Worm (Caenorhabditis elegans) whole organism, L1 larva: ENCODE results near the gene Y37A1B.7.
A peak's percentile ranks its signal among the peaks of the same experiment; 100 is the strongest.

Experiments used
- aha-1 ChIP-seq: fragments of 150-350 bp; optimal IDR thresholded peaks from 2 replicates; lab custom pipeline; 2014; ENCODE audit warnings: missing biosample characterization, missing genetic modification characterization
- aly-2 ChIP-seq: fragments of 150-350 bp; optimal IDR thresholded peaks from 2 replicates; lab custom pipeline; 2014; ENCODE audit warnings: missing biosample characterization, missing genetic modification characterization
- ama-1 ChIP-seq: fragments of 150-350 bp; optimal IDR thresholded peaks from 2 replicates; lab custom pipeline; 2014
- ceh-8 ChIP-seq: fragments of 200-800 bp; sonication (Bioruptor generic); optimal IDR thresholded peaks from 2 replicates; lab custom pipeline; 2018; ENCODE audit warnings: mild to moderate bottlenecking, missing genetic modification characterization, moderate library complexity, missing compliant biosample characterization
- ceh-90 ChIP-seq: sonication (generic microtip); optimal IDR thresholded peaks from 2 replicates; lab custom pipeline; 2016; ENCODE audit warnings: missing genetic modification characterization, missing compliant biosample characterization
- ces-1 ChIP-seq: fragments of 150-350 bp; optimal IDR thresholded peaks from 2 replicates; lab custom pipeline; 2014; ENCODE audit warnings: missing biosample characterization, missing genetic modification reagents, missing genetic modification characterization
- dpl-1 ChIP-seq, 3 experiments: fragments of 150-350 bp in 2 of 3; sonication (generic microtip) in 1 of 3; optimal IDR thresholded peaks; 2 replicates each; lab custom pipeline; 2014 to 2017; ENCODE audit warnings: missing biosample characterization in 3 of 3, missing genetic modification characterization in 3 of 3, missing genetic modification reagents in 3 of 3
- efl-1 ChIP-seq, 4 experiments: fragments of 150-350 bp; optimal IDR thresholded peaks in 3 of 4; peaks in 1 of 4; 1 replicate in 1 of 4; 2 replicates in 3 of 4; lab custom pipeline; 2014; ENCODE audit warnings: missing biosample characterization in 2 of 4, missing genetic modification characterization in 2 of 4, missing genetic modification reagents in 2 of 4
- egl-13 ChIP-seq: sonication (generic microtip); optimal IDR thresholded peaks from 2 replicates; lab custom pipeline; 2016; ENCODE audit warnings: missing genotype, missing genetic modification reagents, missing genetic modification characterization, missing compliant biosample characterization
- egl-27 ChIP-seq, 2 experiments: fragments of 150-350 bp in 1 of 2; sonication (generic microtip); optimal IDR thresholded peaks; 3 replicates each; lab custom pipeline; 2017 to 2018; ENCODE audit warnings: missing biosample characterization in 2 of 2, missing genetic modification characterization in 2 of 2, missing genetic modification reagents in 2 of 2
- fkh-10 ChIP-seq: sonication (generic microtip); optimal IDR thresholded peaks from 2 replicates; lab custom pipeline; 2017; ENCODE audit warnings: missing biosample characterization, missing genetic modification reagents, missing genetic modification characterization
- fkh-8 ChIP-seq: sonication (generic microtip); optimal IDR thresholded peaks from 2 replicates; lab custom pipeline; 2016; ENCODE audit warnings: mild to moderate bottlenecking, missing genetic modification characterization, missing compliant biosample characterization
- fos-1 ChIP-seq: fragments of 150-350 bp; optimal IDR thresholded peaks from 2 replicates; lab custom pipeline; 2014; ENCODE audit warnings: missing biosample characterization, missing genetic modification characterization
- grh-1 ChIP-seq: fragments of 200-800 bp; sonication (Bioruptor generic); IDR thresholded peaks from 2 replicates; pipeline ENCODE4 v1.3.6; 2022; ENCODE audit warnings: missing genetic modification reagents, missing genetic modification characterization, missing compliant biosample characterization
- hlh-17 ChIP-seq: fragments of 200-800 bp; sonication (Bioruptor generic); optimal IDR thresholded peaks from 2 replicates; lab custom pipeline; 2018; ENCODE audit warnings: missing genetic modification characterization, mild to moderate bottlenecking, missing compliant biosample characterization, moderate library complexity, borderline replicate concordance
- irx-1 ChIP-seq: sonication (generic microtip); optimal IDR thresholded peaks from 2 replicates; lab custom pipeline; 2016; ENCODE audit warnings: missing genetic modification characterization, missing compliant biosample characterization
- isw-1 ChIP-seq: fragments of 200-800 bp; sonication (Bioruptor generic); IDR thresholded peaks from 2 replicates; pipeline ENCODE4 v1.3.6; 2022; ENCODE audit warnings: missing genetic modification characterization, missing compliant biosample characterization
- jun-1 ChIP-seq: fragments of 150-350 bp; optimal IDR thresholded peaks from 2 replicates; lab custom pipeline; 2014; ENCODE audit warnings: missing biosample characterization, missing genetic modification reagents, missing genetic modification characterization
- lin-14 ChIP-seq: fragments of 200-800 bp; sonication (Bioruptor generic); optimal IDR thresholded peaks from 2 replicates; lab custom pipeline; 2018; ENCODE audit warnings: mild to moderate bottlenecking, missing genetic modification characterization, moderate library complexity, missing compliant biosample characterization
- lir-3 ChIP-seq: sonication (generic microtip); optimal IDR thresholded peaks from 2 replicates; lab custom pipeline; 2016; ENCODE audit warnings: mild to moderate bottlenecking, missing genetic modification characterization, moderate library complexity, missing compliant biosample characterization; ENCODE audit not compliant: poor library complexity
- mab-9 ChIP-seq: fragments of 200-800 bp; sonication (Bioruptor generic); IDR thresholded peaks from 2 replicates; pipeline ENCODE4 v1.3.6; 2022; ENCODE audit warnings: missing genetic modification reagents, missing genetic modification characterization, missing compliant biosample characterization
- mdl-1 ChIP-seq, 2 experiments: fragments of 150-350 bp; optimal IDR thresholded peaks; 2 replicates each; lab custom pipeline; 2014 to 2017; ENCODE audit warnings: missing biosample characterization in 2 of 2, missing genetic modification characterization in 2 of 2, inconsistent platforms in 1 of 2
- nhr-11 ChIP-seq: fragments of 150-350 bp; optimal IDR thresholded peaks from 2 replicates; lab custom pipeline; 2014; ENCODE audit warnings: missing biosample characterization, missing genetic modification characterization
- nhr-12 ChIP-seq: sonication (generic microtip); optimal IDR thresholded peaks from 2 replicates; lab custom pipeline; 2017; ENCODE audit warnings: missing biosample characterization, missing genetic modification characterization
- nhr-20 ChIP-seq: sonication (generic microtip); optimal IDR thresholded peaks from 2 replicates; lab custom pipeline; 2016; ENCODE audit warnings: mild to moderate bottlenecking, missing genetic modification characterization, missing compliant biosample characterization
- nhr-237 ChIP-seq: fragments of 150-350 bp; optimal IDR thresholded peaks from 2 replicates; lab custom pipeline; 2014; ENCODE audit warnings: missing biosample characterization, missing genetic modification characterization
- nhr-28 ChIP-seq: fragments of 150-350 bp; optimal IDR thresholded peaks from 2 replicates; lab custom pipeline; 2014; ENCODE audit warnings: missing biosample characterization, missing genetic modification characterization
- nhr-47 ChIP-seq: sonication (generic microtip); optimal IDR thresholded peaks from 2 replicates; lab custom pipeline; 2016; ENCODE audit warnings: mild to moderate bottlenecking, missing genetic modification characterization, moderate library complexity, missing compliant biosample characterization
- nhr-84 ChIP-seq: sonication (generic microtip); optimal IDR thresholded peaks from 2 replicates; lab custom pipeline; 2017; ENCODE audit warnings: missing biosample characterization, missing genetic modification characterization
- nhr-90 ChIP-seq: sonication (generic microtip); optimal IDR thresholded peaks from 2 replicates; lab custom pipeline; 2016; ENCODE audit warnings: mild to moderate bottlenecking, missing genetic modification characterization, missing compliant biosample characterization; ENCODE audit not compliant: poor library complexity
- pax-3 ChIP-seq: fragments of 200-800 bp; sonication (Bioruptor generic); optimal IDR thresholded peaks from 2 replicates; lab custom pipeline; 2018; ENCODE audit warnings: mild to moderate bottlenecking, missing genetic modification characterization, moderate library complexity, missing compliant biosample characterization
- skn-1 ChIP-seq: fragments of 150-350 bp; optimal IDR thresholded peaks from 2 replicates; lab custom pipeline; 2014; ENCODE audit warnings: missing biosample characterization, missing genetic modification characterization
- sox-4 ChIP-seq: sonication (generic microtip); optimal IDR thresholded peaks from 2 replicates; lab custom pipeline; 2016; ENCODE audit warnings: missing genetic modification characterization, missing compliant biosample characterization
- sup-37 ChIP-seq: fragments of 200-800 bp; sonication (Bioruptor generic); optimal IDR thresholded peaks from 2 replicates; lab custom pipeline; 2018; ENCODE audit warnings: mild to moderate bottlenecking, missing genetic modification characterization, missing compliant biosample characterization
- tbx-2 ChIP-seq: sonication (generic microtip); optimal IDR thresholded peaks from 2 replicates; lab custom pipeline; 2016; ENCODE audit warnings: missing genetic modification characterization, missing compliant biosample characterization
- tlp-1 ChIP-seq: fragments of 150-350 bp; optimal IDR thresholded peaks from 2 replicates; lab custom pipeline; 2014; ENCODE audit warnings: missing biosample characterization, missing genetic modification characterization
- unc-130 ChIP-seq: fragments of 150-350 bp; optimal IDR thresholded peaks from 2 replicates; lab custom pipeline; 2017; ENCODE audit warnings: missing biosample characterization, missing genetic modification characterization, inconsistent platforms
- unc-30 ChIP-seq: sonication (generic microtip); optimal IDR thresholded peaks from 2 replicates; lab custom pipeline; 2017; ENCODE audit warnings: missing biosample characterization, missing genetic modification characterization
- unc-62 ChIP-seq: fragments of 150-350 bp; optimal IDR thresholded peaks from 2 replicates; lab custom pipeline; 2014; ENCODE audit warnings: missing biosample characterization, missing genetic modification reagents, missing genetic modification characterization
- unc-86 ChIP-seq: sonication (generic microtip); optimal IDR thresholded peaks from 2 replicates; lab custom pipeline; 2016; ENCODE audit warnings: missing genetic modification characterization, missing compliant biosample characterization
- vab-15 ChIP-seq: sonication (generic microtip); optimal IDR thresholded peaks from 2 replicates; lab custom pipeline; 2017; ENCODE audit warnings: missing genotype, mild to moderate bottlenecking, missing genetic modification characterization, missing compliant biosample characterization
- zag-1 ChIP-seq: fragments of 150-350 bp; optimal IDR thresholded peaks from 2 replicates; lab custom pipeline; 2014; ENCODE audit warnings: missing biosample characterization, missing genetic modification characterization
- zip-4 ChIP-seq: fragments of 200-800 bp; sonication (Bioruptor generic); optimal IDR thresholded peaks from 2 replicates; lab custom pipeline; 2018; ENCODE audit warnings: mild to moderate bottlenecking, missing genetic modification characterization, moderate library complexity, missing compliant biosample characterization
- ztf-11 ChIP-seq, 2 experiments: sonication (generic microtip); optimal IDR thresholded peaks; 2 replicates each; lab custom pipeline; 2016 to 2017; ENCODE audit warnings: missing genetic modification characterization in 2 of 2, missing biosample characterization in 1 of 2, missing compliant biosample characterization in 1 of 2

Y37A1B.7 gene

DNA sequence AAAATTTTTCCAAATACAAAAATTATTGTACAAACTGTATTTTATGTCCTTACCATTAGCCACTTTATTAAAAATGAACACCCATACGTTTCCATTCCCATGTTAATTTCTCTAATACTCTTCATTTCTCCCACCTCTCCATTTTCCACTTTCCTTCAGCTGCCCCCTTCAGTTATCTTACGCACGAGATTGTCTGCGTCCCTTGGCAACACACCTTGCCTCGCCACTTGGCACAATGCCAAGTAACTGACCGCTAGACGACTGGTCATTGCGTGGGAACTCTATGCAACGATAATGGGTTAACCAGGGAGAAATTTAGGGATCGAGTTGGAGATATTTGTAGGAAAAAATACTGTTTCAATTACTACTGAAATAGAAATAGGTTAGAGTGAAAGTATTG, 3.2 kb upstream of the Y37A1B.7 start (continued):
- TF ChIP-seq lir-3 (tag; lab: Kevin White, UChicago) (no peak), efl-1 (optimal IDR thresholded peaks at IDR 0.05; lab: Kevin White, UChicago) (no peak), efl-1 (GFP tag; optimal IDR thresholded peaks at IDR 0.05 in 1 of 2; lab: Kevin White, UChicago) (peak in 1 of 2 experiments; percentile 64), tbx-2 (tag; lab: Kevin White, UChicago) (no peak), zag-1 (tag; lab: Kevin White, UChicago) (no peak), aha-1 (tag; lab: Kevin White, UChicago) (no peak), fkh-8 (peak; percentile 69), unc-86 (tag; lab: Kevin White, UChicago) (peak; percentile 31), lin-14 (GFP tag; lab: Kevin White, UChicago) (no peak), unc-30 (no peak), grh-1 (no peak), nhr-84 (tag; lab: Kevin White, UChicago) (no peak), nhr-47 (tag; lab: Kevin White, UChicago) (peak; percentile 10), nhr-20 (peak; percentile 0), pax-3 (tag; lab: Kevin White, UChicago) (no peak), unc-130 (no peak), ztf-11 (tag; optimal IDR thresholded peaks at IDR 0.05; lab: Kevin White, UChicago) (peak in 1 of 2 experiments; percentile 42)
- TF ChIP-seq, all 84 proteins: peak for 10

DNA sequence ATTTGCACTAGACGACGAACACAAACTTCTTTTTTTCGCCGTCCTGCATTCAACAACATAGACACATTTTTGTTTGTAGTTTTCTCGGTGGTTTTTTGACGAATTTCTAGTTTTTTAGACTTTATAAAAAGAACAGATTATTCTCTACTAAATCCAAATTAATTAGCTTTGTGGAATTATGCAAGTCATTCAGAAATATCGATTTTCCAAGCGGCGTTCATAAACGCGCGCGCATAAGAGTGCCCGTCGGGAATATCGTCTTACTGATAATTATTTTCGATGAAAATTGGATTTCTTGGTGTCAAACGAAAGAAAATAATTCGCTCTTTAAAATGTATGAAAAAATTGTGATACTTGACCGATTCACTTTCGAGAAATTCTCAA, 9.0 kb downstream of the Y37A1B.7 start:
- no peak for TF ChIP-seq egl-27 (tag; optimal IDR thresholded peaks at IDR 0.05; lab: Kevin White, UChicago)
- no peak for TF ChIP-seq efl-1 (optimal IDR thresholded peaks at IDR 0.05; lab: Kevin White, UChicago)
- TF ChIP-seq efl-1 (GFP tag; optimal IDR thresholded peaks at IDR 0.05 in 1 of 2; lab: Kevin White, UChicago) = peak in 1 of 2 experiments; percentile 82
- TF ChIP-seq zip-4 (GFP tag; lab: Kevin White, UChicago) = no peak
- TF ChIP-seq, all 84 proteins: peak for 1

DNA sequence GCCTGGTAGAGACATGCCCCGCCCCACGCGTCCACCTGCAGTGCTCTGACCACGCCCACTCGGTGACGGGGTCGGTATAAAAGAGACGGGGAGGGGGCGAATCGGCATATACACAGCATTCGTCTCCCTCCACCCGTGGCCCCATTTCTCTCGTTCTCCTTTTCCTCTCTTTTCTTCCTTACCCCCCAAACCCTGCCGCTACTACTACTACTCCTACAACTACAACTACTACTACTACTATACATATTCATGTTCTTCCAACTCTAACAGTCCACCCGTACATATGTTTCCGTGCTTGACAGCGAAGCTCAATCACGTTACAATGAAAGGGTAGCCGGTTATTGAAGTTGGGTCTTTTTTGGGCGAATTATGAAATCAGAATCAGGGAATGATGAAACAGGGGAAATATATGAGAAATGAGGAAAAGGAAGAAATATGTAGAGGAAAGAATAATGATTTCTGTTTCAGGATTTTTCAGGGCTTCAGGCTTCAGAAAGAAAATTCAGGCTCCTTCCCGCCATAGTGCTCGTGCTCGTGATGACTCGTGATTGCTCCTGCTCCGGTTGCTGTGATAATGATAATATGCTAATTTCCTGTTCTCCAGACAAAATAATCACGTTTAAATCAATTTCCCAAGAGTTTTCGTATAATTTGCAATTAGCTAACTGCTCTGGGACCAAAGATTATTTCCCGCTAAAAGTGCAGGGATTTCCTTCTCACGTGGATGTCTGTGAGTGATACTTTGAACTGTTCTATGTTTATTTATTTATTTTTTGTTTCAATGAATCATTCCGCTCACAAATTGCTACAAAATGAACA, 9.6 kb downstream of the Y37A1B.7 start:
- TF ChIP-seq nhr-20 (peak; percentile 55), irx-1 (peak; percentile 82), egl-13 (peak; percentile 79), aly-2 (no peak), hlh-17 (peak; percentile 98), vab-15 (peak; percentile 59), mdl-1 (tag; optimal IDR thresholded peaks at IDR 0.05; lab: Kevin White, UChicago) (peak in 1 of 2 experiments; percentile 79), nhr-47 (tag; lab: Kevin White, UChicago) (peak; percentile 85), lir-3 (tag; lab: Kevin White, UChicago) (peak; percentile 64), isw-1 (no peak; the same call in 1 of the 2 replicates), mab-9 (peak; percentile 5; the same call in 1 of the 2 replicates), efl-1 (optimal IDR thresholded peaks at IDR 0.05; lab: Kevin White, UChicago) (peak; percentile 51 to 56), efl-1 (GFP tag; optimal IDR thresholded peaks at IDR 0.05 in 1 of 2; lab: Kevin White, UChicago) (peak; percentile 42 to 94), unc-130 (peak; percentile 39), zip-4 (GFP tag; lab: Kevin White, UChicago) (peak; percentile 76), unc-62 (no peak), dpl-1 (GFP tag; optimal IDR thresholded peaks at IDR 0.05; lab: Kevin White, UChicago) (peak; percentile 0 to 30 (median 5)), fos-1 (tag; lab: Kevin White, UChicago) (peak; percentile 70), egl-27 (tag; optimal IDR thresholded peaks at IDR 0.05; lab: Kevin White, UChicago) (no peak), ama-1 (lab: Kevin White, UChicago) (peak; percentile 100), tlp-1 (tag; lab: Kevin White, UChicago) (no peak), nhr-90 (tag; lab: Kevin White, UChicago) (peak; percentile 56), unc-86 (tag; lab: Kevin White, UChicago) (peak; percentile 62), fkh-10 (GFP tag; lab: Kevin White, UChicago) (peak; percentile 95), nhr-28 (tag; lab: Kevin White, UChicago) (no peak), nhr-237 (tag; lab: Kevin White, UChicago) (no peak), nhr-11 (no peak), sox-4 (tag; lab: Kevin White, UChicago) (peak; percentile 56), ces-1 (GFP tag; lab: Kevin White, UChicago) (no peak), sup-37 (peak; percentile 64), jun-1 (peak; percentile 81), ceh-90 (tag; lab: Kevin White, UChicago) (peak; percentile 12), tbx-2 (tag; lab: Kevin White, UChicago) (peak; percentile 75), nhr-12 (tag; lab: Kevin White, UChicago) (peak; percentile 59), ceh-8 (GFP tag; lab: Kevin White, UChicago) (peak; percentile 56), skn-1 (tag; lab: Kevin White, UChicago) (peak; percentile 53)
